Worm (Caenorhabditis elegans) whole organism, midembryonic: Measurements from ENCODE around the gene F09G2.8.

Experiments
- T22C8.4 ChIP-seq: fragments of 200-800 bp; sonication (Bioruptor generic); IDR thresholded peaks from 2 replicates; pipeline ENCODE4 v1.3.6; 2022; ENCODE audit warnings: missing genetic modification characterization, missing compliant biosample characterization
- flt-1 ChIP-seq: fragments of 200-800 bp; sonication (Bioruptor generic); IDR thresholded peaks from 2 replicates; pipeline ENCODE4 v1.3.6; 2022; ENCODE audit warnings: missing genetic modification characterization, missing compliant biosample characterization
- klf-2 ChIP-seq: fragments of 200-800 bp; sonication (Bioruptor generic); conservative IDR thresholded peaks from 2 replicates; pipeline ENCODE4 v1.3.6; 2022; ENCODE audit warnings: missing genetic modification reagents, missing genetic modification characterization, missing compliant biosample characterization
- ref-1 ChIP-seq: fragments of 200-800 bp; sonication (Bioruptor generic); conservative IDR thresholded peaks from 2 replicates; pipeline ENCODE4 v1.3.6; 2022; ENCODE audit warnings: missing genetic modification reagents, missing genetic modification characterization, missing compliant biosample characterization
- ztf-23 ChIP-seq: fragments of 200-800 bp; sonication (Bioruptor generic); IDR thresholded peaks from 2 replicates; pipeline ENCODE4 v1.3.6; 2022; ENCODE audit warnings: missing genetic modification reagents, missing genetic modification characterization, missing compliant biosample characterization
- ztf-29 ChIP-seq: fragments of 200-800 bp; sonication (Bioruptor generic); IDR thresholded peaks from 2 replicates; pipeline ENCODE4 v1.3.6; 2022; ENCODE audit warnings: missing genetic modification reagents, missing genetic modification characterization, missing compliant biosample characterization

- TF ChIP-seq klf-2 (GFP tag; lab: Robert Waterston, UW) (no peak), ref-1 (GFP tag; lab: Robert Waterston, UW) (no peak), ztf-29 (GFP tag; lab: Robert Waterston, UW) (no peak), flt-1 (no peak), T22C8.4 (GFP tag; lab: Robert Waterston, UW) (no peak), ztf-23 (no peak)
Observed at ce11 chrV:7234726-7235125, 41.3 kb upstream of the F09G2.8 start, which contains the start of gene C05C8.5.
